Worm (Caenorhabditis elegans): ENCODE results near the gene F49E11.7.

DNA sequence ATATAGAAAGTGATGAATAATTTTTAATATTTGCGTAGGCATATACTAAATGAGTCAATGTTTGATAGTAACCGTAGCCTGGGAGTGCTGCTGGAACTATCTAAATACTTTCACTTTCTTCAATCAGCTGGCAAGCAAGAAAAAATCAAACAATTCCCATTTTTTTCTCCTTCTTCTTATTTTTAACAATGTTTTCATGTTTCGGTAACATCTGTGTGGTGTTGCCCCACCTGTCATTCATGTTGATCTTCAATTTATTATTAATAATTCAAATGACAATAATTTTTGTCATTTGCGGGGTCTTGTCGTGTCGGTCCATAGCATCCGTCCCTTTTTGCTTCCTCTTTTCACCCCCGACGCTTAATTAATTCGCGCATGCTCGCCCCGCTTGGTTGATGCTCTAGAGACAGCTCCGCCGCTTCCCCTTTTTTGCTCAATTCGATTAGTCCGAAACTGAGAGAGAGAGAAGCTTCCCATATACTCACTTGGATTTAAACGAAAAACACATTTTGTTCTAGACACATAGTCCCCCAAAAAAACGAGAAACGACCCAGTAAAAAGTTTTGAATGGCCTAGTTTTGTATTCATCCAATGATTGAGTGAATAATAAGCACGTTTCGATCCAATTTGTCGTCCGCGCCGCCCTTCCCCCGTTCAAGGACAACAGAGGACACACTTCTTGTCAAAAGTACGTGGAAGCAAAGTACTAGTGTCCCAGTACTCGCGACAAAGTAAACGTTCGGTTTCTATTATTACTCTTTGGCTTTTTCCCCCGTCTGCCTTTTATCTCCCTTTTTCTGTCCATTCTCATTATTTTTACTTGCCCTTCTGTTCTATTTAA, 24.6 kb upstream of the F49E11.7 start:
- TF ChIP-seq tab-1 (GFP tag; IDR thresholded peaks at IDR 0.05) (no peak), flt-1 (GFP tag; IDR thresholded peaks at IDR 0.05) (no peak), klf-2 (GFP tag; conservative IDR thresholded peaks at IDR 0.05) (no peak), ref-1 (GFP tag; conservative IDR thresholded peaks at IDR 0.05) (no peak), ztf-29 (GFP tag; IDR thresholded peaks at IDR 0.05) (no peak)
